Fruit fly (Drosophila melanogaster): ENCODE data around the gene CG9483.

Gene CG9483

DNA sequence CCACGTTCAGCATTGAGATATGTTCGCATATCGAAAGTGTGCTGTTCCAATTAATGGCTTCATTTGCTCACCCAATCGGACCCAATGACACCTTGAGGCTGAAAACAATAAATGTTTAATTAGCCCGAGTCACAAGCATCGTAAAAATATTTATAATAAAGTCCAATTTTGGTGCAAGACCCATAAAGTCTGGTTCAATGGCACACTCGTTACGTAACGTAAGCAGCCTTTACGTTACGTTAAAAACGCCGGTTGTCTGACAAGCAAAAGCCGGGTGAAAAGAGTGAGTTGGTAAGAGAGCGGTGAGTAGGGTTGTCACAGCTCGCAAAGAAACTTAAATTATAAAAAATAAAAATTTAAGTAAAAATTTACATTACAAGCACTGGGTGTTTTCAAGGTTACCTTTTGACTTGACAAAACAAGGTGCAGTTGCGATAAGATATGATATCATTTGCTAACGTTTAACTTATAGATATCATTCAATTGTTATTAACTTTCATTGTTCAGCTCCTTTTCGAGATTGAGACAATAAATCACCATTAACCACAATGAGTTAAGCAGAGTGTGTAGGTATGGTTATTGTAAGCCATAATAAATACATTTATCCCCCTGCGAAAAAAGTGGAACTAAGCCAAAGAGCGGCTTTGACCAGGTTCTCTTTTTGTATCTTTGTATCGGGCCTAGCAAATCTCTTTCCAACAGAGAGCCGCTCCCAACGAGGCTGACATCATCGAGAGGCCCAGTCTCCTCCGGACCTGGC, 31.6 kb downstream of the CG9483 start:
- TF ChIP-seq Ets96B (tag; optimal IDR thresholded peaks at IDR 0.05) (peak; percentile 76), CG6276 (GFP tag; optimal IDR thresholded peaks at IDR 0.05) (peak; percentile 80), Eip78C (GFP tag) (peak; percentile 89), dac (GFP tag; optimal IDR thresholded peaks at IDR 0.05) (peak; percentile 70), Blimp-1 (GFP tag; optimal IDR thresholded peaks at IDR 0.05) (peak; percentile 15), CG8632 (GFP tag; optimal IDR thresholded peaks at IDR 0.05) (peak; percentile 57), CG11294 (GFP tag; IDR thresholded peaks at IDR 0.05) (no peak), CG9139 (GFP tag; optimal IDR thresholded peaks at IDR 0.05) (peak; percentile 69), CG4318 (GFP tag; optimal IDR thresholded peaks at IDR 0.05) (peak; percentile 67), CG16779 (tag; optimal IDR thresholded peaks at IDR 0.05) (peak; percentile 61), Sox15 (GFP tag; optimal IDR thresholded peaks at IDR 0.05) (peak; percentile 33), Sox14 (GFP tag; optimal IDR thresholded peaks at IDR 0.05) (peak; percentile 79), topi (GFP tag; optimal IDR thresholded peaks at IDR 0.05) (peak; percentile 78), Lpt (GFP tag; optimal IDR thresholded peaks at IDR 0.05) (peak; percentile 53), acj6 (GFP tag; optimal IDR thresholded peaks at IDR 0.05) (peak; percentile 79), CG15336 (GFP tag; IDR thresholded peaks at IDR 0.05) (peak; percentile 77), Smox (GFP tag; optimal IDR thresholded peaks at IDR 0.05) (peak; percentile 75), Hr4 (GFP tag; optimal IDR thresholded peaks at IDR 0.05) (peak; percentile 82), achi (GFP tag; optimal IDR thresholded peaks at IDR 0.05) (peak; percentile 80), net (GFP tag; optimal IDR thresholded peaks at IDR 0.05) (peak; percentile 77), CG3032 (tag; optimal IDR thresholded peaks at IDR 0.05) (peak; percentile 82), CG34406 (GFP tag; optimal IDR thresholded peaks at IDR 0.05) (peak; percentile 66), CG11902 (GFP tag; optimal IDR thresholded peaks at IDR 0.05) (peak; percentile 21), fd59A (GFP tag; optimal IDR thresholded peaks at IDR 0.05) (peak; percentile 63), salr (GFP tag; optimal IDR thresholded peaks at IDR 0.05) (peak in 1 of 2 experiments; percentile 47), Hr38 (GFP tag; optimal IDR thresholded peaks at IDR 0.05) (no peak), Eip93F (GFP tag; optimal IDR thresholded peaks at IDR 0.05) (peak; percentile 47), CG3919 (GFP tag; optimal IDR thresholded peaks at IDR 0.05) (peak; percentile 70), CG32006 (GFP tag; optimal IDR thresholded peaks at IDR 0.05) (peak; percentile 87), CG11762 (GFP tag; optimal IDR thresholded peaks at IDR 0.05; ENCODE audit: insufficient read depth) (peak; percentile 67), CG1621 (tag; optimal IDR thresholded peaks at IDR 0.05) (no peak), CG6854 (GFP tag; optimal IDR thresholded peaks at IDR 0.05) (peak; percentile 27), CG8319 (GFP tag; optimal IDR thresholded peaks at IDR 0.05) (no peak), pdm3 (GFP tag; optimal IDR thresholded peaks at IDR 0.05) (peak; percentile 64), OdsH (GFP tag; optimal IDR thresholded peaks at IDR 0.05) (peak; percentile 79), fd85E (GFP tag; optimal IDR thresholded peaks at IDR 0.05) (no peak), CG10669 (GFP tag; optimal IDR thresholded peaks at IDR 0.05) (peak; percentile 74), CG31627 (GFP tag; optimal IDR thresholded peaks at IDR 0.05) (peak; percentile 62), Hr39 (GFP tag; optimal IDR thresholded peaks at IDR 0.05) (peak; percentile 63), spab (GFP tag; optimal IDR thresholded peaks at IDR 0.05) (peak; percentile 71), Gug (GFP tag; IDR thresholded peaks at IDR 0.05) (peak; percentile 38; the same call in 1 of the 2 replicates), CG6808 (GFP tag; optimal IDR thresholded peaks at IDR 0.05) (peak; percentile 80), CG6163 (GFP tag; IDR thresholded peaks at IDR 0.05) (peak; percentile 71; the same call in 2 of the 3 replicates), Sox102F (GFP tag; optimal IDR thresholded peaks at IDR 0.05) (peak; percentile 80), CG10631 (GFP tag; optimal IDR thresholded peaks at IDR 0.05) (peak; percentile 79), svp (GFP tag) (peak; percentile 90), dsx (GFP tag; optimal IDR thresholded peaks at IDR 0.05; ENCODE audit: poor library complexity, severe bottlenecking) (peak; percentile 78), esn (GFP tag; optimal IDR thresholded peaks at IDR 0.05) (peak; percentile 82), cyc (GFP tag; optimal IDR thresholded peaks at IDR 0.05) (peak; percentile 51), vri (GFP tag; optimal IDR thresholded peaks at IDR 0.05) (peak; percentile 67)

Measured in whole organism, prepupa.